Fruit fly (Drosophila melanogaster) whole organism, prepupa: ENCODE results near the gene GlcAT-S.
A peak's percentile ranks its signal among the peaks of the same experiment; 100 is the strongest.

Experiments used
- Blimp-1 ChIP-seq: fragments of 200-800 bp; sonication (Bioruptor generic); optimal IDR thresholded peaks from 3 replicates; lab custom pipeline; 2017; ENCODE audit warnings: missing biosample characterization, missing genetic modification characterization, mild to moderate bottlenecking, moderate library complexity, missing genetic modification reagents
- CG10631 ChIP-seq: fragments of 200-800 bp; sonication (Bioruptor generic); optimal IDR thresholded peaks from 2 replicates; lab custom pipeline; 2016; ENCODE audit warnings: missing biosample characterization, missing genetic modification characterization
- CG10669 ChIP-seq: fragments of 200-800 bp; sonication (Bioruptor generic); optimal IDR thresholded peaks from 3 replicates; lab custom pipeline; 2018; ENCODE audit warnings: missing biosample characterization, mild to moderate bottlenecking, missing genetic modification characterization, moderate library complexity
- CG11294 ChIP-seq: fragments of 200-800 bp; sonication (Bioruptor generic); IDR thresholded peaks from 2 replicates; pipeline ENCODE4 v1.3.6; 2022; ENCODE audit warnings: missing biosample characterization, missing genetic modification characterization
- CG11902 ChIP-seq: fragments of 200-800 bp; sonication (Bioruptor generic); optimal IDR thresholded peaks from 3 replicates; lab custom pipeline; 2016; ENCODE audit warnings: missing biosample characterization, missing genetic modification characterization
- CG15336 ChIP-seq: fragments of 200-800 bp; sonication (Bioruptor generic); IDR thresholded peaks from 2 replicates; pipeline ENCODE4 v1.3.6; 2022; ENCODE audit warnings: missing biosample characterization, missing genetic modification characterization
- CG1621 ChIP-seq: fragments of 200-800 bp; sonication (Bioruptor generic); optimal IDR thresholded peaks from 3 replicates; lab custom pipeline; 2018; ENCODE audit warnings: missing biosample characterization, mild to moderate bottlenecking, missing genetic modification characterization
- CG3032 ChIP-seq: fragments of 200-800 bp; optimal IDR thresholded peaks from 2 replicates; lab custom pipeline; 2019; ENCODE audit warnings: missing biosample characterization, mild to moderate bottlenecking, missing genetic modification characterization, moderate library complexity
- CG31627 ChIP-seq: fragments of 200-800 bp; sonication (Bioruptor generic); optimal IDR thresholded peaks from 3 replicates; lab custom pipeline; 2016; ENCODE audit warnings: missing biosample characterization, missing genetic modification characterization
- CG32006 ChIP-seq: fragments of 200-800 bp; sonication (Bioruptor generic); optimal IDR thresholded peaks from 3 replicates; lab custom pipeline; 2017; ENCODE audit warnings: missing biosample characterization, mild to moderate bottlenecking, missing genetic modification characterization
- CG34406 ChIP-seq: fragments of 200-800 bp; sonication (Bioruptor generic); optimal IDR thresholded peaks from 3 replicates; lab custom pipeline; 2016; ENCODE audit warnings: missing biosample characterization, missing genetic modification characterization
- CG3919 ChIP-seq: fragments of 200-800 bp; sonication (Bioruptor generic); optimal IDR thresholded peaks from 3 replicates; lab custom pipeline; 2016; ENCODE audit warnings: missing biosample characterization, missing genetic modification characterization
- CG4318 ChIP-seq: fragments of 200-800 bp; sonication (Bioruptor generic); optimal IDR thresholded peaks from 3 replicates; lab custom pipeline; 2017; ENCODE audit warnings: missing biosample characterization, mild to moderate bottlenecking, missing genetic modification characterization
- CG6163 ChIP-seq: fragments of 200-800 bp; sonication (Bioruptor generic); IDR thresholded peaks from 3 replicates; pipeline ENCODE4 v1.3.6; 2022; ENCODE audit warnings: missing biosample characterization, missing genetic modification characterization
- CG6276 ChIP-seq: fragments of 200-800 bp; sonication (Bioruptor generic); optimal IDR thresholded peaks from 2 replicates; lab custom pipeline; 2017; ENCODE audit warnings: missing biosample characterization, mild to moderate bottlenecking, missing genetic modification characterization
- CG6792 ChIP-seq: fragments of 200-800 bp; sonication (Bioruptor generic); optimal IDR thresholded peaks from 3 replicates; lab custom pipeline; 2016; ENCODE audit warnings: missing biosample characterization, missing genetic modification characterization
- CG6808 ChIP-seq: fragments of 200-800 bp; sonication (Bioruptor generic); optimal IDR thresholded peaks from 3 replicates; lab custom pipeline; 2017; ENCODE audit warnings: missing biosample characterization, missing genetic modification characterization, mild to moderate bottlenecking, moderate library complexity, missing genetic modification reagents
- CG6854 ChIP-seq: fragments of 200-800 bp; sonication (Bioruptor generic); optimal IDR thresholded peaks from 2 replicates; lab custom pipeline; 2017; ENCODE audit warnings: missing biosample characterization, mild to moderate bottlenecking, missing genetic modification characterization
- CG7368 ChIP-seq: fragments of 200-800 bp; sonication (Bioruptor generic); optimal IDR thresholded peaks from 3 replicates; lab custom pipeline; 2016; ENCODE audit warnings: missing biosample characterization, missing genetic modification characterization
- CG8319 ChIP-seq: fragments of 200-800 bp; sonication (Bioruptor generic); optimal IDR thresholded peaks from 3 replicates; lab custom pipeline; 2016; ENCODE audit warnings: missing biosample characterization, missing genetic modification characterization
- CG9139 ChIP-seq: fragments of 200-800 bp; sonication (Bioruptor generic); optimal IDR thresholded peaks from 3 replicates; lab custom pipeline; 2017; ENCODE audit warnings: missing biosample characterization, mild to moderate bottlenecking, missing genetic modification characterization
- Eip75B ChIP-seq: fragments of 200-800 bp; sonication (Bioruptor generic); optimal IDR thresholded peaks from 3 replicates; lab custom pipeline; 2016; ENCODE audit warnings: missing biosample characterization, missing genetic modification characterization
- Eip78C ChIP-seq: fragments of 200-800 bp; sonication (Bioruptor generic); peaks from one replicate; lab custom pipeline; 2016; ENCODE audit warnings: missing biosample characterization, missing genetic modification characterization
- Eip93F ChIP-seq: fragments of 200-800 bp; sonication (Bioruptor generic); optimal IDR thresholded peaks from 2 replicates; lab custom pipeline; 2016; ENCODE audit warnings: missing biosample characterization, mild to moderate bottlenecking, missing genetic modification characterization
- Ets21C ChIP-seq: fragments of 200-800 bp; sonication (Bioruptor generic); optimal IDR thresholded peaks from 3 replicates; lab custom pipeline; 2016; ENCODE audit warnings: missing biosample characterization, missing genetic modification characterization
- Ets96B ChIP-seq: fragments of 200-800 bp; optimal IDR thresholded peaks from 2 replicates; lab custom pipeline; 2019; ENCODE audit warnings: missing biosample characterization, mild to moderate bottlenecking, missing genetic modification characterization, moderate library complexity
- Gug ChIP-seq: fragments of 200-800 bp; sonication (Bioruptor generic); IDR thresholded peaks from 2 replicates; pipeline ENCODE4 v1.3.6; 2022; ENCODE audit warnings: missing biosample characterization, missing genetic modification characterization
- Hr38 ChIP-seq: sonication (Bioruptor generic); optimal IDR thresholded peaks from 2 replicates; lab custom pipeline; 2016; ENCODE audit warnings: missing biosample characterization, missing genetic modification characterization
- Hr4 ChIP-seq: fragments of 200-800 bp; sonication (Bioruptor generic); optimal IDR thresholded peaks from 3 replicates; lab custom pipeline; 2016; ENCODE audit warnings: missing biosample characterization, missing genetic modification characterization
- Lpt ChIP-seq: fragments of 200-800 bp; sonication (Bioruptor generic); optimal IDR thresholded peaks from 3 replicates; lab custom pipeline; 2016; ENCODE audit warnings: missing biosample characterization, missing genetic modification characterization
- Met ChIP-seq: fragments of 200-800 bp; sonication (Bioruptor generic); optimal IDR thresholded peaks from 3 replicates; lab custom pipeline; 2016; ENCODE audit warnings: missing biosample characterization, missing genetic modification characterization
- OdsH ChIP-seq: fragments of 200-800 bp; sonication (Bioruptor generic); optimal IDR thresholded peaks from 3 replicates; lab custom pipeline; 2016; ENCODE audit warnings: missing biosample characterization, missing genetic modification characterization
- Smox ChIP-seq: fragments of 200-800 bp; sonication (Bioruptor generic); optimal IDR thresholded peaks from 3 replicates; lab custom pipeline; 2016; ENCODE audit warnings: missing biosample characterization, missing genetic modification characterization
- Sox102F ChIP-seq: fragments of 200-800 bp; sonication (Bioruptor generic); optimal IDR thresholded peaks from 2 replicates; lab custom pipeline; 2016; ENCODE audit warnings: missing biosample characterization, mild to moderate bottlenecking, missing genetic modification characterization
- Sox14 ChIP-seq: fragments of 200-800 bp; sonication (Bioruptor generic); optimal IDR thresholded peaks from 3 replicates; lab custom pipeline; 2016; ENCODE audit warnings: missing biosample characterization, missing genetic modification characterization
- Sox15 ChIP-seq: fragments of 200-800 bp; sonication (Bioruptor generic); optimal IDR thresholded peaks from 3 replicates; lab custom pipeline; 2016; ENCODE audit warnings: missing biosample characterization, missing genetic modification characterization
- achi ChIP-seq: fragments of 200-800 bp; sonication (Bioruptor generic); optimal IDR thresholded peaks from 3 replicates; lab custom pipeline; 2016; ENCODE audit warnings: missing biosample characterization, missing genetic modification characterization
- acj6 ChIP-seq: fragments of 200-800 bp; sonication (Bioruptor generic); optimal IDR thresholded peaks from 3 replicates; lab custom pipeline; 2016; ENCODE audit warnings: missing biosample characterization, missing genetic modification characterization
- cyc ChIP-seq: fragments of 200-800 bp; sonication (Bioruptor generic); optimal IDR thresholded peaks from 3 replicates; lab custom pipeline; 2016; ENCODE audit warnings: missing biosample characterization, missing genetic modification characterization
- dac ChIP-seq: fragments of 200-800 bp; sonication (Bioruptor generic); optimal IDR thresholded peaks from 2 replicates; lab custom pipeline; 2017; ENCODE audit warnings: missing biosample characterization, mild to moderate bottlenecking, missing genetic modification characterization
- dsx ChIP-seq: fragments of 200-800 bp; optimal IDR thresholded peaks from 3 replicates; lab custom pipeline; 2019; ENCODE audit warnings: missing biosample characterization, mild to moderate bottlenecking, missing genetic modification characterization, moderate library complexity; ENCODE audit not compliant: poor library complexity, severe bottlenecking
- eg ChIP-seq: fragments of 200-800 bp; sonication (Bioruptor generic); IDR thresholded peaks from 3 replicates; pipeline ENCODE4 v1.3.6; 2022; ENCODE audit warnings: missing biosample characterization, missing genetic modification characterization
- esn ChIP-seq: fragments of 200-800 bp; sonication (Bioruptor generic); optimal IDR thresholded peaks from 2 replicates; lab custom pipeline; 2016; ENCODE audit warnings: missing biosample characterization, mild to moderate bottlenecking, missing genetic modification characterization, moderate library complexity
- fd59A ChIP-seq: fragments of 200-800 bp; sonication (Bioruptor generic); optimal IDR thresholded peaks from 2 replicates; lab custom pipeline; 2017; ENCODE audit warnings: missing biosample characterization, mild to moderate bottlenecking, missing genetic modification characterization, missing genetic modification reagents
- fd85E ChIP-seq: fragments of 200-800 bp; sonication (Bioruptor generic); optimal IDR thresholded peaks from 3 replicates; lab custom pipeline; 2016; ENCODE audit warnings: missing biosample characterization, missing genetic modification characterization
- fkh ChIP-seq: fragments of 200-800 bp; sonication (Bioruptor generic); optimal IDR thresholded peaks from 3 replicates; lab custom pipeline; 2017; ENCODE audit warnings: missing biosample characterization, mild to moderate bottlenecking, missing genetic modification characterization, moderate library complexity
- lz ChIP-seq: fragments of 200-800 bp; sonication (Bioruptor generic); optimal IDR thresholded peaks from 3 replicates; lab custom pipeline; 2016; ENCODE audit warnings: missing biosample characterization, missing genetic modification characterization
- net ChIP-seq: fragments of 200-800 bp; sonication (Bioruptor generic); optimal IDR thresholded peaks from 3 replicates; lab custom pipeline; 2016; ENCODE audit warnings: missing biosample characterization, missing genetic modification characterization
- spab ChIP-seq: fragments of 200-800 bp; sonication (Bioruptor generic); optimal IDR thresholded peaks from 2 replicates; lab custom pipeline; 2017; ENCODE audit warnings: missing biosample characterization, mild to moderate bottlenecking, missing genetic modification characterization, missing genetic modification reagents
- ss ChIP-seq, 2 experiments: fragments of 200-800 bp; sonication (Bioruptor generic); optimal IDR thresholded peaks; 2 replicates in 1 of 2; 3 replicates in 1 of 2; lab custom pipeline; 2017 to 2018; ENCODE audit warnings: mild to moderate bottlenecking in 2 of 2, missing biosample characterization in 2 of 2, missing genetic modification characterization in 2 of 2, moderate library complexity in 1 of 2
- svp ChIP-seq: fragments of 200-800 bp; sonication (Bioruptor generic); peaks from one replicate; lab custom pipeline; 2016; ENCODE audit warnings: missing biosample characterization, missing genetic modification characterization
- topi ChIP-seq: fragments of 200-800 bp; sonication (Bioruptor generic); optimal IDR thresholded peaks from 3 replicates; lab custom pipeline; 2016; ENCODE audit warnings: missing biosample characterization, missing genetic modification characterization
- vri ChIP-seq: fragments of 200-800 bp; sonication (Bioruptor generic); optimal IDR thresholded peaks from 3 replicates; lab custom pipeline; 2016; ENCODE audit warnings: missing biosample characterization, mild to moderate bottlenecking, missing genetic modification characterization

Gene GlcAT-S

DNA sequence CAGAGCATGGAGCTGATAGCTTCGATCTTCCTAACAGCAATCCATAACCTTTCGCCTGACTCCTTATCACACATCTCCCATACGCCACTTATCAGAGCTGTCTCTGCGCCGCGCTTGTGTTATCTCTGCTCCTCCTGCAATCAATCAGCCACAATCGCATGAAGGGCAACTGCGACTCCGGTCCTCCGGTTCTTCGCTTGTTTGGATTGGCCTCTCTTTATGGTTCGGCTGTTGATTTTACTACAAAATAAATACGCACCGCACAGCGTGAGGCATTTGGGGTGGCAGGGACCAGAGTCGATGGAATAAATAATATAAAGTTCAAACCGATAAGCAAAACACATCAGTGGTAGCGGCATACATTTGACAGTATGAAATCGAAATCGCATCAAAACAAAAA is 16.8 kb downstream of the GlcAT-S start:
- TF ChIP-seq CG6792 (GFP tag; lab: Kevin White, UChicago): peak; percentile 27
- TF ChIP-seq CG32006: no peak
- peak; percentile 53 for TF ChIP-seq Sox102F (GFP tag; lab: Kevin White, UChicago)
- no peak for TF ChIP-seq CG9139 (GFP tag; lab: Kevin White, UChicago)
- TF ChIP-seq ss (GFP tag; optimal IDR thresholded peaks at IDR 0.05; lab: Kevin White, UChicago): no peak
- no peak for TF ChIP-seq CG34406
- no peak for TF ChIP-seq Gug (GFP tag; lab: Robert Waterston, UW)
- TF ChIP-seq CG6276 (GFP tag; lab: Kevin White, UChicago): no peak
- no peak for TF ChIP-seq Hr38 (GFP tag; lab: Kevin White, UChicago)
- TF ChIP-seq CG3032 (tag; lab: Kevin White, UChicago): no peak
- TF ChIP-seq Ets96B (tag; lab: Kevin White, UChicago): no peak
- no peak for TF ChIP-seq CG1621 (tag; lab: Kevin White, UChicago)
- peak; percentile 11 for TF ChIP-seq CG7368 (GFP tag; lab: Kevin White, UChicago)
- peak; percentile 92 for TF ChIP-seq svp (GFP tag; lab: Kevin White, UChicago)
- peak; percentile 44 for TF ChIP-seq Eip78C (GFP tag; lab: Kevin White, UChicago)
- peak; percentile 25 for TF ChIP-seq Smox (GFP tag; lab: Kevin White, UChicago)
- TF ChIP-seq Met (GFP tag; lab: Kevin White, UChicago): peak; percentile 24
- no peak for TF ChIP-seq CG15336
- no peak for TF ChIP-seq Blimp-1 (GFP tag; lab: Kevin White, UChicago)
- no peak for TF ChIP-seq CG6808
- no peak for TF ChIP-seq cyc (GFP tag; lab: Kevin White, UChicago)
- TF ChIP-seq vri: peak; percentile 68
- TF ChIP-seq CG6854 (GFP tag; lab: Kevin White, UChicago): peak; percentile 43
- peak; percentile 93 for TF ChIP-seq fkh (GFP tag; lab: Kevin White, UChicago)
- TF ChIP-seq Sox14: no peak
- TF ChIP-seq Eip93F (GFP tag; lab: Kevin White, UChicago): no peak
- peak; percentile 21 for TF ChIP-seq topi (GFP tag; lab: Kevin White, UChicago)
- no peak for TF ChIP-seq OdsH (GFP tag; lab: Kevin White, UChicago)
- no peak for TF ChIP-seq CG10669 (GFP tag; lab: Kevin White, UChicago)
- no peak for TF ChIP-seq CG4318 (GFP tag; lab: Kevin White, UChicago)
- peak; percentile 7 for TF ChIP-seq lz (GFP tag; lab: Kevin White, UChicago)
- TF ChIP-seq dac (GFP tag; lab: Kevin White, UChicago): no peak
- no peak for TF ChIP-seq CG11902 (GFP tag; lab: Kevin White, UChicago)
- no peak for TF ChIP-seq fd85E
- no peak for TF ChIP-seq achi
- no peak for TF ChIP-seq net (GFP tag; lab: Kevin White, UChicago)
- TF ChIP-seq CG10631 (GFP tag; lab: Kevin White, UChicago): peak; percentile 6
- no peak for TF ChIP-seq Lpt (GFP tag; lab: Kevin White, UChicago)
- no peak for TF ChIP-seq CG11294
- TF ChIP-seq CG6163 (GFP tag; lab: Robert Waterston, UW): no peak
- TF ChIP-seq Sox15 (GFP tag; lab: Kevin White, UChicago): no peak
- TF ChIP-seq fd59A (GFP tag; lab: Kevin White, UChicago): no peak
- no peak for TF ChIP-seq CG31627 (GFP tag; lab: Kevin White, UChicago)
- TF ChIP-seq acj6 (GFP tag; lab: Kevin White, UChicago): no peak
- no peak for TF ChIP-seq spab (GFP tag; lab: Kevin White, UChicago)
- no peak for TF ChIP-seq Hr4 (GFP tag; lab: Kevin White, UChicago)
- TF ChIP-seq eg: no peak
- TF ChIP-seq CG3919 (GFP tag; lab: Kevin White, UChicago): no peak
- no peak for TF ChIP-seq Ets21C (GFP tag; lab: Kevin White, UChicago)
- no peak for TF ChIP-seq Eip75B (GFP tag; lab: Kevin White, UChicago)
- TF ChIP-seq CG8319: no peak
- TF ChIP-seq dsx: no peak
- peak; percentile 48 for TF ChIP-seq esn
